Fruit fly (Drosophila melanogaster) whole organism, prepupa: ENCODE measurements around the gene CG44142.
A peak's percentile ranks its signal among the peaks of the same experiment; 100 is the strongest.

ENCODE experiments used
- CG10669 ChIP-seq: fragments of 200-800 bp; sonication (Bioruptor generic); optimal IDR thresholded peaks from 3 replicates; lab custom pipeline; 2018; ENCODE audit warnings: missing biosample characterization, mild to moderate bottlenecking, missing genetic modification characterization, moderate library complexity
- CG11762 ChIP-seq: fragments of 200-800 bp; sonication (Bioruptor generic); optimal IDR thresholded peaks from 3 replicates; lab custom pipeline; 2016; ENCODE audit warnings: missing biosample characterization, missing genetic modification characterization; ENCODE audit not compliant: insufficient read depth
- CG11902 ChIP-seq: fragments of 200-800 bp; sonication (Bioruptor generic); optimal IDR thresholded peaks from 3 replicates; lab custom pipeline; 2016; ENCODE audit warnings: missing biosample characterization, missing genetic modification characterization
- CG15336 ChIP-seq: fragments of 200-800 bp; sonication (Bioruptor generic); IDR thresholded peaks from 2 replicates; pipeline ENCODE4 v1.3.6; 2022; ENCODE audit warnings: missing biosample characterization, missing genetic modification characterization
- CG1621 ChIP-seq: fragments of 200-800 bp; sonication (Bioruptor generic); optimal IDR thresholded peaks from 3 replicates; lab custom pipeline; 2018; ENCODE audit warnings: missing biosample characterization, mild to moderate bottlenecking, missing genetic modification characterization
- CG8632 ChIP-seq: fragments of 200-800 bp; sonication (Bioruptor generic); optimal IDR thresholded peaks from 3 replicates; lab custom pipeline; 2016; ENCODE audit warnings: missing biosample characterization, missing genetic modification characterization
- Eip75B ChIP-seq: fragments of 200-800 bp; sonication (Bioruptor generic); optimal IDR thresholded peaks from 3 replicates; lab custom pipeline; 2016; ENCODE audit warnings: missing biosample characterization, missing genetic modification characterization
- Ets21C ChIP-seq: fragments of 200-800 bp; sonication (Bioruptor generic); optimal IDR thresholded peaks from 3 replicates; lab custom pipeline; 2016; ENCODE audit warnings: missing biosample characterization, missing genetic modification characterization
- Ets96B ChIP-seq: fragments of 200-800 bp; optimal IDR thresholded peaks from 2 replicates; lab custom pipeline; 2019; ENCODE audit warnings: missing biosample characterization, mild to moderate bottlenecking, missing genetic modification characterization, moderate library complexity
- Hr38 ChIP-seq: sonication (Bioruptor generic); optimal IDR thresholded peaks from 2 replicates; lab custom pipeline; 2016; ENCODE audit warnings: missing biosample characterization, missing genetic modification characterization
- dac ChIP-seq: fragments of 200-800 bp; sonication (Bioruptor generic); optimal IDR thresholded peaks from 2 replicates; lab custom pipeline; 2017; ENCODE audit warnings: missing biosample characterization, mild to moderate bottlenecking, missing genetic modification characterization
- svp ChIP-seq: fragments of 200-800 bp; sonication (Bioruptor generic); peaks from one replicate; lab custom pipeline; 2016; ENCODE audit warnings: missing biosample characterization, missing genetic modification characterization

DNA sequence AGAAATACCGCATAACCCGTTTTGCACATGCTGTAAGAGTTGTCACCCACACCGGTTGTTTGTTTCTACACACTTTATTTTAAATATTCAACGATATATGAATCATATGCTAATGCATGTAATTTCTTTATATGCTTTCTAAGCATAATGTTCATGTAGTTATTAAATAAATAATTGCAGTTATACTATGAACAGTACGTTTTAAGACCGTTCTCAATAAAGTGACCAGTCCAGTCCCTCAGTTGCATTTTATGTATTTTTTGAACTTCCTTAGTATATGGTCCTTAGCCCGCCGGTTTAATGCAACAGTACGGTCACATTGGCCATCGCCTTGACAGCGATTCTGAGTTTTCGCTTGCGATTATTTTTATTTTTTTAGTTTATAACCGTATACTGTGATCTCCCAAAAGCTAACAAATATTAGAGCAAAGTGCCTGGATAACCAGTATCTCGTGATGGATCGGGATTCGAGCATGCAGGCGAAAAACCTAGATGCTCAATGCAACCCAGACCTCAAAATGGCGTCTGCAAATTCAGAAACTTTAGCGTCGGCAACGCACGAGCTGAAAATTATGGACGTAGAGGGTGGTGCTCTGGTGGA, 48.8 kb downstream of the CG44142 start, which contains the start of gene Ravus:
- TF ChIP-seq CG8632 (GFP tag; lab: Kevin White, UChicago) (no peak), Hr38 (no peak), CG11762 (GFP tag; lab: Kevin White, UChicago) (peak; percentile 34), Eip75B (GFP tag; lab: Kevin White, UChicago) (no peak), CG10669 (GFP tag; lab: Kevin White, UChicago) (no peak), svp (GFP tag; lab: Kevin White, UChicago) (peak; percentile 79), CG15336 (GFP tag; lab: Robert Waterston, UW) (no peak), Ets96B (tag; lab: Kevin White, UChicago) (peak; percentile 42), Ets21C (GFP tag; lab: Kevin White, UChicago) (no peak), CG1621 (tag; lab: Kevin White, UChicago) (no peak), dac (GFP tag; lab: Kevin White, UChicago) (no peak), CG11902 (no peak)
